Worm (Caenorhabditis elegans) whole organism, L2 larva: ENCODE measurements around the gene fbxa-45.

Experiments
- C34F6.9 ChIP-seq: fragments of 150-350 bp; optimal IDR thresholded peaks from 2 replicates; lab custom pipeline; 2014; ENCODE audit warnings: missing biosample characterization, missing genetic modification characterization
- R02D3.7 ChIP-seq: fragments of 150-350 bp; optimal IDR thresholded peaks from 2 replicates; lab custom pipeline; 2014; ENCODE audit warnings: missing biosample characterization, missing genetic modification characterization
- alr-1 ChIP-seq: fragments of 150-350 bp; optimal IDR thresholded peaks from 2 replicates; lab custom pipeline; 2014; ENCODE audit warnings: missing biosample characterization, missing genetic modification characterization
- aly-2 ChIP-seq: fragments of 150-350 bp; optimal IDR thresholded peaks from 2 replicates; lab custom pipeline; 2014; ENCODE audit warnings: missing biosample characterization, missing genetic modification characterization
- blmp-1 ChIP-seq: sonication (generic microtip); optimal IDR thresholded peaks from 2 replicates; lab custom pipeline; 2017; ENCODE audit warnings: missing genetic modification characterization, mild to moderate bottlenecking, missing compliant biosample characterization, antibody characterized with exemption, moderate library complexity; ENCODE audit not compliant: insufficient read depth
- ceh-16 ChIP-seq: fragments of 150-350 bp; optimal IDR thresholded peaks from 2 replicates; lab custom pipeline; 2014; ENCODE audit warnings: missing biosample characterization, missing genetic modification characterization
- ceh-82 ChIP-seq: fragments of 150-350 bp; optimal IDR thresholded peaks from 2 replicates; lab custom pipeline; 2014; ENCODE audit warnings: missing biosample characterization, missing genetic modification characterization
- crh-2 ChIP-seq: sonication (generic microtip); optimal IDR thresholded peaks from 2 replicates; lab custom pipeline; 2017; ENCODE audit warnings: missing biosample characterization, missing genetic modification characterization
- dmd-4 ChIP-seq: sonication (generic microtip); optimal IDR thresholded peaks from 2 replicates; lab custom pipeline; 2017; ENCODE audit warnings: missing biosample characterization, missing genetic modification characterization
- egl-27 ChIP-seq: sonication (generic microtip); optimal IDR thresholded peaks from 3 replicates; lab custom pipeline; 2017; ENCODE audit warnings: missing biosample characterization, missing genetic modification reagents, missing genetic modification characterization
- elt-1 ChIP-seq: fragments of 150-350 bp; optimal IDR thresholded peaks from 2 replicates; lab custom pipeline; 2014; ENCODE audit warnings: missing biosample characterization, missing genetic modification characterization
- gmeb-1 ChIP-seq: fragments of 150-350 bp; optimal IDR thresholded peaks from 2 replicates; lab custom pipeline; 2014; ENCODE audit warnings: missing biosample characterization, missing genetic modification characterization
- lin-13 ChIP-seq: fragments of 150-350 bp; optimal IDR thresholded peaks from 2 replicates; lab custom pipeline; 2014; ENCODE audit warnings: missing biosample characterization, missing genetic modification reagents, missing genetic modification characterization
- lsy-2 ChIP-seq, 2 experiments: fragments of 150-350 bp in 1 of 2; sonication (generic microtip) in 1 of 2; optimal IDR thresholded peaks; 2 replicates each; lab custom pipeline; 2014 to 2017; ENCODE audit warnings: missing biosample characterization in 2 of 2, missing genetic modification characterization in 2 of 2
- mab-5 ChIP-seq: fragments of 150-350 bp; optimal IDR thresholded peaks from 2 replicates; lab custom pipeline; 2014; ENCODE audit warnings: missing biosample characterization, missing genetic modification characterization
- mbf-1 ChIP-seq: sonication (generic microtip); optimal IDR thresholded peaks from 2 replicates; lab custom pipeline; 2017; ENCODE audit warnings: missing biosample characterization, missing genetic modification characterization
- mdl-1 ChIP-seq, 2 experiments: fragments of 150-350 bp in 1 of 2; sonication (generic microtip) in 1 of 2; optimal IDR thresholded peaks; 2 replicates each; lab custom pipeline; 2017; ENCODE audit warnings: missing biosample characterization in 2 of 2, missing genetic modification characterization in 2 of 2
- nhr-10 ChIP-seq: sonication (generic microtip); optimal IDR thresholded peaks from 2 replicates; lab custom pipeline; 2017; ENCODE audit warnings: missing biosample characterization, missing genetic modification characterization
- nhr-11 ChIP-seq: fragments of 150-350 bp; optimal IDR thresholded peaks from 2 replicates; lab custom pipeline; 2014; ENCODE audit warnings: missing biosample characterization, missing genetic modification characterization
- nhr-129 ChIP-seq: fragments of 150-350 bp; optimal IDR thresholded peaks from 2 replicates; lab custom pipeline; 2014; ENCODE audit warnings: missing biosample characterization, missing genetic modification characterization
- nhr-21 ChIP-seq: fragments of 150-350 bp; optimal IDR thresholded peaks from 2 replicates; lab custom pipeline; 2014; ENCODE audit warnings: missing biosample characterization, missing genetic modification characterization
- nhr-237 ChIP-seq: fragments of 150-350 bp; optimal IDR thresholded peaks from 2 replicates; lab custom pipeline; 2014; ENCODE audit warnings: missing biosample characterization, missing genetic modification characterization
- nhr-6 ChIP-seq: fragments of 150-350 bp; optimal IDR thresholded peaks from 2 replicates; lab custom pipeline; 2014; ENCODE audit warnings: missing biosample characterization, missing genetic modification characterization
- nhr-77 ChIP-seq: fragments of 150-350 bp; optimal IDR thresholded peaks from 2 replicates; lab custom pipeline; 2014; ENCODE audit warnings: missing biosample characterization, missing genetic modification characterization
- peb-1 ChIP-seq: fragments of 150-350 bp; optimal IDR thresholded peaks from 2 replicates; lab custom pipeline; 2014; ENCODE audit warnings: missing biosample characterization, missing genetic modification characterization
- sem-4 ChIP-seq: fragments of 150-350 bp; optimal IDR thresholded peaks from 2 replicates; lab custom pipeline; 2014; ENCODE audit warnings: missing biosample characterization, missing genetic modification reagents, missing genetic modification characterization
- skn-1 ChIP-seq: sonication (generic microtip); optimal IDR thresholded peaks from 2 replicates; lab custom pipeline; 2017; ENCODE audit warnings: missing biosample characterization, missing genetic modification characterization
- sma-3 ChIP-seq: sonication (generic microtip); optimal IDR thresholded peaks from 2 replicates; lab custom pipeline; 2016; ENCODE audit warnings: missing genetic modification reagents, missing genetic modification characterization, missing compliant biosample characterization
- unc-55 ChIP-seq: fragments of 150-350 bp; sonication (generic microtip); optimal IDR thresholded peaks from 3 replicates; lab custom pipeline; 2014; ENCODE audit warnings: missing biosample characterization, missing genetic modification reagents, missing genetic modification characterization
- zag-1 ChIP-seq: fragments of 150-350 bp; optimal IDR thresholded peaks from 2 replicates; lab custom pipeline; 2014; ENCODE audit warnings: missing biosample characterization, missing genetic modification characterization
- ztf-11 ChIP-seq: sonication (generic microtip); optimal IDR thresholded peaks from 2 replicates; lab custom pipeline; 2017; ENCODE audit warnings: missing biosample characterization, missing genetic modification characterization
- ztf-4 ChIP-seq: fragments of 150-350 bp; optimal IDR thresholded peaks from 2 replicates; lab custom pipeline; 2014; ENCODE audit warnings: missing biosample characterization, missing genetic modification characterization

fbxa-45 gene

ce11 chrV:16904612-16905011 is 5.4 kb upstream of the fbxa-45 start, which contains the start of gene nhr-262:
Gene nhr-262, plus strand, starts transcription at chrV:16904912.
- TF ChIP-seq ceh-82 (no peak), mbf-1 (tag; lab: Kevin White, UChicago) (no peak), egl-27 (tag; lab: Kevin White, UChicago) (no peak), dmd-4 (tag; lab: Kevin White, UChicago) (no peak), lin-13 (no peak), ztf-4 (no peak)

ce11 chrV:16902726-16903125 is 3.5 kb upstream of the fbxa-45 start, which contains the start of gene srd-68:
Gene srd-68, minus strand, starts transcription at chrV:16902826.
- no peak for TF ChIP-seq mdl-1 (tag; optimal IDR thresholded peaks at IDR 0.05; lab: Kevin White, UChicago)
- no peak for TF ChIP-seq nhr-237 (tag; lab: Kevin White, UChicago)
- no peak for TF ChIP-seq egl-27 (tag; lab: Kevin White, UChicago)
- no peak for TF ChIP-seq sma-3 (GFP tag; lab: Kevin White, UChicago)
- TF ChIP-seq C34F6.9 (tag; lab: Kevin White, UChicago), result no peak
- TF ChIP-seq nhr-6 (tag; lab: Kevin White, UChicago), result no peak
- no peak for TF ChIP-seq lin-13
- no peak for TF ChIP-seq nhr-21 (tag; lab: Kevin White, UChicago)
- TF ChIP-seq sem-4 (tag; lab: Kevin White, UChicago), result no peak
- TF ChIP-seq blmp-1 (tag; lab: Kevin White, UChicago), result no peak
- TF ChIP-seq, all 48 proteins: peak for 0

DNA sequence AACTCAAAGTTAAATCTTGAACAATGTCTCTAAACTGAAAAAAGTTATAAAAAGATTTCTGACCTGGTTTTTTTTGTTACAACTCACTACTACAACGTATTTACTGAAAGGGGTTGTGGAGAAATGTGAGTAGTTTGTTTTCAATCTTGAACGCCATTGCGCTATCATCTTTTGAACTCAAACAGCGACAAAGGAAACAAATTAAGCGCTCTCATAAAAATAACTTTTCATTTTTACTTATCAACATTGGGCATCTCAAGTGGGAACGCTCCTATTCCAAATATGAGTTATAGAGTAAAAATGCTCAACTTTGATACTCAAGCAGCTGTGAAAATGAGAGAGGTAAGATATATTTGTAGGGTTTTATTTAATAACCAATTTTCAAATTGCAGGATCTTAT is 5.8 kb downstream of the fbxa-45 start, which contains the start of gene F09C6.15:
TSS of gene F09C6.15 (plus strand) at position 301 of the 400 bp plus-strand sequence.
- TF ChIP-seq mab-5 (tag; lab: Kevin White, UChicago) (no peak), unc-55 (GFP tag; lab: Kevin White, UChicago) (no peak), sem-4 (tag; lab: Kevin White, UChicago) (no peak), crh-2 (no peak), alr-1 (tag; lab: Kevin White, UChicago) (no peak), gmeb-1 (tag; lab: Kevin White, UChicago) (no peak), ceh-16 (tag; lab: Kevin White, UChicago) (no peak), C34F6.9 (tag; lab: Kevin White, UChicago) (no peak)

DNA sequence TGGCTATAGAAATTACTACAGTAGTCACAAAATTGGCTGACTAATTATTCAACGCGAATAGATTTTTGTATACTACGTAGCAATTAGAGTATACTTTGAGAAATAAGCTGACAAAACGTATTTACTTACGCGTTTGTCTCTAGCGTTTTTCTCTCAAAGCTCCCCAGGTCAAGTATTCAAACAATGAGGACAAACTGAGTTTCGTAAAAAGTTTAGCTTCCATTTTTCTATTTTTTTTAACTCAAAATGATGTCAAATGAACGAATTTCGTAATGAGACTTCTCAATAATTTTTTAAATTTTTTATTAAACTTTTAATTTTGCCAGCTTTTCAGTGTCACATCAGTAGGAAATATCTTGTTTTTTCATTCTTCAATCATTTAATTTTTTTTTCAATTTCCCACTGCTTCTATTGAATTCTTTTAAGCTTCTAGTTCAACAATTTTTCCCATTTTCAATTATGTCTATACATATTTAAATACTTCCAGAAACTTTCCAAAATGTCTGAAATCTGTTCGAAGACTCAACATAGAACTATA is 10.4 kb downstream of the fbxa-45 start, which contains the start of the genes ifas-2 and fbxa-44:
TSS of gene ifas-2 (minus strand) at position 101 of the 538 bp plus-strand sequence.
TSS of gene fbxa-44 (plus strand) at position 488 of the 538 bp plus-strand sequence.
- TF ChIP-seq sem-4 (tag; lab: Kevin White, UChicago), result no peak

ce11 chrV:16884744-16885143 is 14.5 kb downstream of the fbxa-45 start, which contains the start of gene F09C6.13:
Gene F09C6.13, plus strand, starts transcription at chrV:16885044.
- TF ChIP-seq ceh-16 (tag; lab: Kevin White, UChicago) (no peak), unc-55 (GFP tag; lab: Kevin White, UChicago) (no peak), R02D3.7 (no peak), gmeb-1 (tag; lab: Kevin White, UChicago) (no peak), nhr-11 (tag; lab: Kevin White, UChicago) (no peak), nhr-77 (tag; lab: Kevin White, UChicago) (no peak), nhr-129 (tag; lab: Kevin White, UChicago) (no peak), lsy-2 (tag; optimal IDR thresholded peaks at IDR 0.05; lab: Kevin White, UChicago) (no peak)

DNA sequence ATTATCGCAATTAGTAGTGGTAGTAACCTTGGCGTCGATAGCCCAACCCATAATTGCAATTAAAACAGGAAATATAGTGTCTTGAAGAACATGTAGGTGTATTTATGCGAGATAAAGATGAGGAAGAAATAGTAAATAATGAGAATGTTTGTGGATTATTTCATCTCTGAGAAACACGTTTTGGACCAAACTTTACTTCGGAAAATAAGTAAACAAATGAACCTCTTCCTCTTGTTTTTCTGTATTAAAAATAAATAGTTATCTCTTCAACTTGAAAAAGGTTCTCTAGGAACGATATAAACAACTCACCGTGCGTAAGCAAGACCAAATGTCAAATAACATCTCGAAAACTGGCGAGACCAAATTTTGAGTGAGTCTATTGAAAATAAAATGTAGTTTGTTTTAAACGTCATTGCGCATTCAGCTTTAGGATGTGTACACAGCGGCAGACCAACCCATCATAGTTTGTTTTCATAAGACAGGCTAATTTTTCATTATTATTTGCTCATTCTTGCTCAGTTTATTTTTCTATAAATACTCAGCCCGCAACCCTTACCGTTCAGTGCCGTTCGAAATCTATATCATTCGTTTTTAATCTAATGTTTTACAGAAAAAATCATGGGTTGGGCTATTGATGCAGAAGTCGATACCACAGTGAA is 16.9 kb downstream of the fbxa-45 start, which contains the start of the genes F09C6.11 and F09C6.12:
TSS of gene F09C6.11 (minus strand) at position 51 of the 659 bp plus-strand sequence.
TSS of gene F09C6.12 (plus strand) at position 609 of the 659 bp plus-strand sequence.
- TF ChIP-seq gmeb-1 (tag; lab: Kevin White, UChicago), result no peak
- TF ChIP-seq nhr-77 (tag; lab: Kevin White, UChicago), result no peak
- TF ChIP-seq nhr-10 (tag; lab: Kevin White, UChicago), result no peak
- no peak for TF ChIP-seq ztf-11 (tag; lab: Kevin White, UChicago)
- no peak for TF ChIP-seq elt-1
- no peak for TF ChIP-seq aly-2
- TF ChIP-seq zag-1 (tag; lab: Kevin White, UChicago), result no peak
- TF ChIP-seq peb-1 (tag; lab: Kevin White, UChicago), result no peak
- TF ChIP-seq skn-1 (tag; lab: Kevin White, UChicago), result no peak
